Fruit fly (Drosophila melanogaster) whole organism, prepupa: ENCODE measurements around the gene yata.

Experiments used
- CG11762 ChIP-seq: fragments of 200-800 bp; sonication (Bioruptor generic); optimal IDR thresholded peaks from 3 replicates; lab custom pipeline; 2016; ENCODE audit warnings: missing biosample characterization, missing genetic modification characterization; ENCODE audit not compliant: insufficient read depth
- CG15336 ChIP-seq: fragments of 200-800 bp; sonication (Bioruptor generic); IDR thresholded peaks from 2 replicates; pipeline ENCODE4 v1.3.6; 2022; ENCODE audit warnings: missing biosample characterization, missing genetic modification characterization
- CG1621 ChIP-seq: fragments of 200-800 bp; sonication (Bioruptor generic); optimal IDR thresholded peaks from 3 replicates; lab custom pipeline; 2018; ENCODE audit warnings: missing biosample characterization, mild to moderate bottlenecking, missing genetic modification characterization
- CG16779 ChIP-seq: fragments of 200-800 bp; sonication (Bioruptor generic); optimal IDR thresholded peaks from 3 replicates; lab custom pipeline; 2017; ENCODE audit warnings: missing biosample characterization, mild to moderate bottlenecking, missing genetic modification characterization
- CG32006 ChIP-seq: fragments of 200-800 bp; sonication (Bioruptor generic); optimal IDR thresholded peaks from 3 replicates; lab custom pipeline; 2017; ENCODE audit warnings: missing biosample characterization, mild to moderate bottlenecking, missing genetic modification characterization
- CG34406 ChIP-seq: fragments of 200-800 bp; sonication (Bioruptor generic); optimal IDR thresholded peaks from 3 replicates; lab custom pipeline; 2016; ENCODE audit warnings: missing biosample characterization, missing genetic modification characterization
- CG3919 ChIP-seq: fragments of 200-800 bp; sonication (Bioruptor generic); optimal IDR thresholded peaks from 3 replicates; lab custom pipeline; 2016; ENCODE audit warnings: missing biosample characterization, missing genetic modification characterization
- CG6163 ChIP-seq: fragments of 200-800 bp; sonication (Bioruptor generic); IDR thresholded peaks from 3 replicates; pipeline ENCODE4 v1.3.6; 2022; ENCODE audit warnings: missing biosample characterization, missing genetic modification characterization
- CG6276 ChIP-seq: fragments of 200-800 bp; sonication (Bioruptor generic); optimal IDR thresholded peaks from 2 replicates; lab custom pipeline; 2017; ENCODE audit warnings: missing biosample characterization, mild to moderate bottlenecking, missing genetic modification characterization
- CG6792 ChIP-seq: fragments of 200-800 bp; sonication (Bioruptor generic); optimal IDR thresholded peaks from 3 replicates; lab custom pipeline; 2016; ENCODE audit warnings: missing biosample characterization, missing genetic modification characterization
- CG6854 ChIP-seq: fragments of 200-800 bp; sonication (Bioruptor generic); optimal IDR thresholded peaks from 2 replicates; lab custom pipeline; 2017; ENCODE audit warnings: missing biosample characterization, mild to moderate bottlenecking, missing genetic modification characterization
- CG8119 ChIP-seq: fragments of 200-800 bp; sonication (Bioruptor generic); IDR thresholded peaks from 3 replicates; pipeline ENCODE4 v1.3.6; 2022; ENCODE audit warnings: missing biosample characterization, missing genetic modification characterization
- CG8632 ChIP-seq: fragments of 200-800 bp; sonication (Bioruptor generic); optimal IDR thresholded peaks from 3 replicates; lab custom pipeline; 2016; ENCODE audit warnings: missing biosample characterization, missing genetic modification characterization
- Eip75B ChIP-seq: fragments of 200-800 bp; sonication (Bioruptor generic); optimal IDR thresholded peaks from 3 replicates; lab custom pipeline; 2016; ENCODE audit warnings: missing biosample characterization, missing genetic modification characterization
- Eip78C ChIP-seq: fragments of 200-800 bp; sonication (Bioruptor generic); peaks from one replicate; lab custom pipeline; 2016; ENCODE audit warnings: missing biosample characterization, missing genetic modification characterization
- Gug ChIP-seq: fragments of 200-800 bp; sonication (Bioruptor generic); IDR thresholded peaks from 2 replicates; pipeline ENCODE4 v1.3.6; 2022; ENCODE audit warnings: missing biosample characterization, missing genetic modification characterization
- Hr38 ChIP-seq: sonication (Bioruptor generic); optimal IDR thresholded peaks from 2 replicates; lab custom pipeline; 2016; ENCODE audit warnings: missing biosample characterization, missing genetic modification characterization
- Hr4 ChIP-seq: fragments of 200-800 bp; sonication (Bioruptor generic); optimal IDR thresholded peaks from 3 replicates; lab custom pipeline; 2016; ENCODE audit warnings: missing biosample characterization, missing genetic modification characterization
- Lpt ChIP-seq: fragments of 200-800 bp; sonication (Bioruptor generic); optimal IDR thresholded peaks from 3 replicates; lab custom pipeline; 2016; ENCODE audit warnings: missing biosample characterization, missing genetic modification characterization
- Smox ChIP-seq: fragments of 200-800 bp; sonication (Bioruptor generic); optimal IDR thresholded peaks from 3 replicates; lab custom pipeline; 2016; ENCODE audit warnings: missing biosample characterization, missing genetic modification characterization
- Sox102F ChIP-seq: fragments of 200-800 bp; sonication (Bioruptor generic); optimal IDR thresholded peaks from 2 replicates; lab custom pipeline; 2016; ENCODE audit warnings: missing biosample characterization, mild to moderate bottlenecking, missing genetic modification characterization
- Sox14 ChIP-seq: fragments of 200-800 bp; sonication (Bioruptor generic); optimal IDR thresholded peaks from 3 replicates; lab custom pipeline; 2016; ENCODE audit warnings: missing biosample characterization, missing genetic modification characterization
- acj6 ChIP-seq: fragments of 200-800 bp; sonication (Bioruptor generic); optimal IDR thresholded peaks from 3 replicates; lab custom pipeline; 2016; ENCODE audit warnings: missing biosample characterization, missing genetic modification characterization
- dsx ChIP-seq: fragments of 200-800 bp; optimal IDR thresholded peaks from 3 replicates; lab custom pipeline; 2019; ENCODE audit warnings: missing biosample characterization, mild to moderate bottlenecking, missing genetic modification characterization, moderate library complexity; ENCODE audit not compliant: poor library complexity, severe bottlenecking
- eg ChIP-seq: fragments of 200-800 bp; sonication (Bioruptor generic); IDR thresholded peaks from 3 replicates; pipeline ENCODE4 v1.3.6; 2022; ENCODE audit warnings: missing biosample characterization, missing genetic modification characterization
- fd59A ChIP-seq: fragments of 200-800 bp; sonication (Bioruptor generic); optimal IDR thresholded peaks from 2 replicates; lab custom pipeline; 2017; ENCODE audit warnings: missing biosample characterization, mild to moderate bottlenecking, missing genetic modification characterization, missing genetic modification reagents
- fd85E ChIP-seq: fragments of 200-800 bp; sonication (Bioruptor generic); optimal IDR thresholded peaks from 3 replicates; lab custom pipeline; 2016; ENCODE audit warnings: missing biosample characterization, missing genetic modification characterization
- fkh ChIP-seq: fragments of 200-800 bp; sonication (Bioruptor generic); optimal IDR thresholded peaks from 3 replicates; lab custom pipeline; 2017; ENCODE audit warnings: missing biosample characterization, mild to moderate bottlenecking, missing genetic modification characterization, moderate library complexity
- lz ChIP-seq: fragments of 200-800 bp; sonication (Bioruptor generic); optimal IDR thresholded peaks from 3 replicates; lab custom pipeline; 2016; ENCODE audit warnings: missing biosample characterization, missing genetic modification characterization
- spab ChIP-seq: fragments of 200-800 bp; sonication (Bioruptor generic); optimal IDR thresholded peaks from 2 replicates; lab custom pipeline; 2017; ENCODE audit warnings: missing biosample characterization, mild to moderate bottlenecking, missing genetic modification characterization, missing genetic modification reagents
- ss ChIP-seq, 2 experiments: fragments of 200-800 bp; sonication (Bioruptor generic); optimal IDR thresholded peaks; 2 replicates in 1 of 2; 3 replicates in 1 of 2; lab custom pipeline; 2017 to 2018; ENCODE audit warnings: mild to moderate bottlenecking in 2 of 2, missing biosample characterization in 2 of 2, missing genetic modification characterization in 2 of 2, moderate library complexity in 1 of 2
- topi ChIP-seq: fragments of 200-800 bp; sonication (Bioruptor generic); optimal IDR thresholded peaks from 3 replicates; lab custom pipeline; 2016; ENCODE audit warnings: missing biosample characterization, missing genetic modification characterization
- vri ChIP-seq: fragments of 200-800 bp; sonication (Bioruptor generic); optimal IDR thresholded peaks from 3 replicates; lab custom pipeline; 2016; ENCODE audit warnings: missing biosample characterization, mild to moderate bottlenecking, missing genetic modification characterization

The yata gene

dm6 chr3R:29765267-29766095 is 16.5 kb downstream of the yata start, which contains the start of gene kay (continued):
- TF ChIP-seq CG8632 = no peak
- no peak for TF ChIP-seq Sox14 (GFP tag; lab: Kevin White, UChicago)
- TF ChIP-seq CG1621 = no peak
- no peak for TF ChIP-seq CG16779
- no peak for TF ChIP-seq lz (GFP tag; lab: Kevin White, UChicago)
- no peak for TF ChIP-seq Eip75B (GFP tag; lab: Kevin White, UChicago)
- TF ChIP-seq CG6854 (GFP tag; lab: Kevin White, UChicago) = peak; percentile 55
- TF ChIP-seq CG6792 = no peak
- TF ChIP-seq fd85E (GFP tag; lab: Kevin White, UChicago) = no peak
- no peak for TF ChIP-seq spab (GFP tag; lab: Kevin White, UChicago)
- peak; percentile 25 for TF ChIP-seq Sox102F
- TF ChIP-seq Hr38 (GFP tag; lab: Kevin White, UChicago) = no peak
- TF ChIP-seq Lpt = no peak
- no peak for TF ChIP-seq Gug (GFP tag; lab: Robert Waterston, UW)
- no peak for TF ChIP-seq fd59A (GFP tag; lab: Kevin White, UChicago)
- no peak for TF ChIP-seq CG15336 (GFP tag; lab: Robert Waterston, UW)
- TF ChIP-seq Eip78C (GFP tag; lab: Kevin White, UChicago) = peak; percentile 54

DNA sequence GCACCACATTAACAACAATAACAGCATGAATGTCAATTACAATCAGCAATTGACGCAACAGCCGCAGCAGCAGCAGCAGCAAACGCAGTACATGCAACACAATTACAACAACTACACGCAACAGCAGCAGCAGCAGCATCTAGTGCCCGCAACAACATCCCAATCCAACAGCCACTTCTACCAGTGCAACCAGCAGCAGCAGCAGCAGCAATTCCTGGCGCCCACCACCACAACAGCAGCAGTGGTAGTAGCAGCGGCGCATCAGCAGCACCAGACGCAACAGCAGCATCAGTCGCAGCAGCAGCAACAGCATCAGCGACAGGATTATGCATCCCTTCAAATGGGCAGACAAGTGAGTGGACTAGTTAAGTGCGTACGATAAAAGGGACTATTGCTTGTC is 18.2 kb downstream of the yata start:
- TF ChIP-seq CG3919 (peak; percentile 9), acj6 (GFP tag; lab: Kevin White, UChicago) (no peak), Hr4 (no peak)

- TF ChIP-seq CG16779 (no peak), CG6163 (GFP tag; lab: Robert Waterston, UW) (0 out of 3 replicates have a peak, but pooled peaks have one; percentile 6)
Observed at dm6 chr3R:29770930-29771329, 21.9 kb downstream of the yata start.

DNA sequence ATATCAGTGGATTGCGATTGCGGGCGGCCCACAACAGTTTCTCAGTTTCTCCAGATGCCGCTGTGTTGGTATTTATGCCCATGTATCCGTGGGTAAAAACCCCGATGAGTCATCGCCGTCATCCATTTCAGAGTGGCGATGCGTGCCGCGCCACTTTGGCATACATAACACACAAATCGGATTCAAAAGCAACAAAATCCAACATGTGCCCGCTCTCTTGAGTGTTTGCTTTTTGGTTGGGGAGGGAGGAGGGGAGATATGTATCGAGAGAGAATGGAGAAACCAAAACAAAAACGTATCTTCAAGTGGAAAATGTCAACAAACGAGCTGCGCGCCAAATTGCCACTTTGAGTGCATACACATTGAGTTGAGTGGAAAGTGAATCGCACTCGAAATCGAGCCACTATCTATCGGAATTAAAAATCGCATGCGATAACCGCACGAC is 22.6 kb downstream of the yata start:
- TF ChIP-seq CG16779 (peak; percentile 25), CG34406 (GFP tag; lab: Kevin White, UChicago) (no peak), CG11762 (GFP tag; lab: Kevin White, UChicago) (no peak), CG32006 (GFP tag; lab: Kevin White, UChicago) (no peak), spab (GFP tag; lab: Kevin White, UChicago) (no peak), topi (no peak), eg (GFP tag; lab: Robert Waterston, UW) (peak; percentile 44; the same call in 1 of the 3 replicates), fkh (GFP tag; lab: Kevin White, UChicago) (peak; percentile 97), vri (GFP tag; lab: Kevin White, UChicago) (peak; percentile 67), CG6276 (GFP tag; lab: Kevin White, UChicago) (no peak), CG8119 (GFP tag; lab: Robert Waterston, UW) (peak; percentile 27; the same call in 1 of the 3 replicates), dsx (peak; percentile 17), ss (GFP tag; optimal IDR thresholded peaks at IDR 0.05; lab: Kevin White, UChicago) (peak in 1 of 2 experiments; percentile 46), CG15336 (GFP tag; lab: Robert Waterston, UW) (peak; percentile 18; the same call in 1 of the 2 replicates), Smox (GFP tag; lab: Kevin White, UChicago) (no peak)
